Fruit fly (Drosophila melanogaster): ENCODE data around the gene CG17928.

The CG17928 gene

DNA sequence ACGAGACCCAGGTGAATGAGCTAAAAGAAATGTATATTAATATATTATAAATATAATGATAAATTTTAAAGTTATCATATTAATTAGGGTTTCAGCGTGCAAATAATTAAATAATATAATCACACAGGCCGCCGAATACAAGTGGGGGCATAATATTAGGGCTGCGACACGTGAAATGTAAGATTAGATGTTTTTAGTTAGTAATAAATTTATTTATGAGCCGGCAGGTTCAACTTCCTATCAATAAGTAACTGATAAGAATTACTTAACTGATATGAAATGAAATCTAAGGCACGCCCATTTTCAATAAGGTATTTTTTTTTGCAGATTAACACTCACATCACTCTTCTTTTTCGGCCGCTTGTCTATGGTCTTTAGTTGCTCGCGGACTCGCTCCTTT is 1.5 kb upstream of the CG17928 start:
- TF ChIP-seq usp (GFP tag; optimal IDR thresholded peaks at IDR 0.05) (no peak), CG8478 (optimal IDR thresholded peaks at IDR 0.05) (no peak), psq (optimal IDR thresholded peaks at IDR 0.05) (no peak), pan (optimal IDR thresholded peaks at IDR 0.05) (no peak), EcR (GFP tag; optimal IDR thresholded peaks at IDR 0.05) (no peak), Dll (optimal IDR thresholded peaks at IDR 0.05) (no peak)

DNA sequence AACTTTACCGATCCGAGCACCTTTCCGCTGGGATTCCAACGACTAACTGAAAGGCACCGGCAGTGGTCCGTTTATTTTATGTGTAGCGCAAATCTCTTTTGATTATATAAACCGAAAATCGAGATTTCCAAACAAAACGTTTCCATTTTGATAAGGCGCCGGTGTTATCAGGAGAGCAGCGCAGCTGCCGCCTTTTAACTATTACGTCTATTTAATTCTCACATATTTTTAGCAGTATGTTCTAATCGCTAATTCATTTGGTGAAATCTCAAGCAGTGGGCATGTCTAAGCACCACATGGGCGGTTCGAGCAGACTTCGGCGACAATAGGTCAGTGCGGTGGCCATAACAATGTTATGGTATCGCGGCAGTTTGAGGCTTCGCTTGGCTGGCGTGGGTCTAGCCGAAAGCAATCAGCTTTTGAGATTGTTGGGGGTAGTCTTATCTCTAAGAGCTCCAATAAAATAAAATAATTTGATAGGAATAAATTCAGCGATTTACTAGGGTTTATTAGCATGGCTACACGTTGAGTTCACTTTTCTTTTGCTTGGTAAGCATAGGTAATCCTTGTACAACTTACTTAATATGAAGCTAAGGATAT is 597 bp upstream of the CG17928 start, which contains the start of gene Cyt-b5-r:
TSS of gene Cyt-b5-r (minus strand) at position 51 of the 600 bp plus-strand sequence.
- TF ChIP-seq pan (optimal IDR thresholded peaks at IDR 0.05) (no peak), psq (optimal IDR thresholded peaks at IDR 0.05) (no peak), usp (GFP tag; optimal IDR thresholded peaks at IDR 0.05) (no peak), CG8478 (optimal IDR thresholded peaks at IDR 0.05) (no peak), EcR (GFP tag; optimal IDR thresholded peaks at IDR 0.05) (no peak), Dll (optimal IDR thresholded peaks at IDR 0.05) (no peak)

DNA sequence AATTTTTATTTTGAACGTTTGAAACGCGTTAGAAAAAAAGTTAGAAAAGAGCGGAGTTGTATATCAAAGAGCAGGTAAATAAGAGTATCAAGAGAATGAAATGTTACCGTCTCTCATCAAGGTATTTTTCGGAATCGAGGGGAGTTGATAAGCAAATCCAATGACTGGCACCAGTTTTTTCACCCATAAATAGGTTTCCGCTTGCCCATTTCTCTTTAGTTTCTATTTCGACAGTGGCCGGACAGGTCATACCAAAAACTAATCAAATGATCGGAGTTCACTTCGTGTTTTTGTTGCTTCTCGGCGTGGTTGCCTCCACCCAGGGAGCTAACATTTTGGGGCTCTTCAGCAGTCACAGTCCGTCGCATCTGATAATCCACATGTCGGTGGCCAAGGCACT is 2.6 kb downstream of the CG17928 start, which contains the start of gene Ugt37C2:
TSS of gene Ugt37C2 (plus strand) at position 242 of the 400 bp plus-strand sequence.
- no peak for TF ChIP-seq usp (GFP tag; optimal IDR thresholded peaks at IDR 0.05)
- TF ChIP-seq Dll (optimal IDR thresholded peaks at IDR 0.05) = no peak
- no peak for TF ChIP-seq pan (optimal IDR thresholded peaks at IDR 0.05)
- no peak for TF ChIP-seq EcR (GFP tag; optimal IDR thresholded peaks at IDR 0.05)
- no peak for TF ChIP-seq CG8478 (optimal IDR thresholded peaks at IDR 0.05)
- TF ChIP-seq psq (optimal IDR thresholded peaks at IDR 0.05) = no peak

DNA sequence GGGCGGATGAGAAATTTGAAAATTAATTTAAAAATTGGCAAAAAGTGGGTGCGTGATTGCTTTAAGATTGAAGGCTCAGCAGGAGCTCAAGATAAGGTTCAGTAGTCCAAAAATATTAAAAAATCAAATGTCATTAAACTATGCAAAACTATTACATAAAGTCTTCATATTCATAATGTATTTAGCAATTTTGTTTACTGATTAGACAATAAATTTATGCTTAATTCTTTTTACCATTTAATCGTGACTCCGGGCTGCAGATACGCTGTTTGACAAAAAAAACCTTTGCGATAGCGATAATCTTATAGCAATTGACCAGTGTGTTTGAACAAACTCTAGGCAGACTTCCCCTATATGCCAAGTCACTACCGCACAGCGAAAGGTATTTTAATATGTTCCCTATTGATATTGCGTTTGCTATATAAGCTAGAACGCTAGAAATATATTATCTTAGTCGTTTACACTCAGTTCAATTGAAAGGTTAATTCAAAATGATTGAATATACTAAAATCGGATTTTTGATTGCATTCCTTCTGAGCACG is 4.8 kb downstream of the CG17928 start, which contains the start of gene Ugt37E1:
TSS of gene Ugt37E1 (plus strand) at position 492 of the 542 bp plus-strand sequence.
- TF ChIP-seq pan (optimal IDR thresholded peaks at IDR 0.05) (no peak), usp (GFP tag; optimal IDR thresholded peaks at IDR 0.05) (no peak), EcR (GFP tag; optimal IDR thresholded peaks at IDR 0.05) (no peak), psq (optimal IDR thresholded peaks at IDR 0.05) (no peak), Dll (optimal IDR thresholded peaks at IDR 0.05) (no peak), CG8478 (optimal IDR thresholded peaks at IDR 0.05) (no peak)

DNA sequence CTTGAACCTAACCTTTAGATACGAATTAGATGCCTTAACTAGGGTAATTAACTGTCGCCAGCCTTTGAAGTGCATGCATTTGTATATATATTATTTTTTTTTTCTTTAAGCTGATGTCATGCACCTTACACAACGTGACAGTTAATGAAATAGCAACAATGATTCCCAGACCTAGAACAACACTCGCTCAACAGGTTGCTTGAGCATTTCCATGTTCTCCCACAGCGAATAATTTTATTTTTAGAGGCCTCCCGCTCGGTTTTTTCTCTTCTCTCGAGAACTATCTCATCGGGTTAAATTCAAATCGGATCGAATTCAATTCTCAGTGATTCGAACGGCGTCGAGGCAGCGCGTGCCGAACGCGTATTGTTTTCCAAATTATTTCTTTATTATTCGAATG is 7.3 kb downstream of the CG17928 start, which contains the start of gene Ugt37D1:
TSS of gene Ugt37D1 (plus strand) at position 321 of the 400 bp plus-strand sequence.
- TF ChIP-seq psq (optimal IDR thresholded peaks at IDR 0.05) (no peak), Dll (optimal IDR thresholded peaks at IDR 0.05) (no peak), usp (GFP tag; optimal IDR thresholded peaks at IDR 0.05) (no peak), pan (optimal IDR thresholded peaks at IDR 0.05) (no peak)

DNA sequence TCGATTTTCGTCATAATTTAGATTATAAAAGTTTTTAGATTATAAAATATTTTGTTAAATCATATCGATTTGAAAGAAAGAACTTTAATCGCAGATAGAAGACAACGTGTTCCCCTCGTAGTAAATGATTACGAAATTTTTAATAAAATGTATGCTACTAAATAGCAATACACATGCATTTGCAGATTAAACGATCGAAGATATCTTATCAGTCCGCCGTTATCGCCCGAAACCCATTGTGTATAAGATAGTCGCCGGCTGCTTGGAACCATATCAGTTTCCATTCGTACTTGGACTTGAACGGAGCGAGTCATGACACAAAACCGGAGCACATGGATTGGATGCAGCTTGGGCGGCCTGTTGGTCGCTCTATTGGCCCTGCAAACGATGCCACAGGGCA is 8.1 kb downstream of the CG17928 start:
- TF ChIP-seq Dll (optimal IDR thresholded peaks at IDR 0.05) (no peak), pan (optimal IDR thresholded peaks at IDR 0.05) (no peak), usp (GFP tag; optimal IDR thresholded peaks at IDR 0.05) (no peak), CG8478 (optimal IDR thresholded peaks at IDR 0.05) (no peak), EcR (GFP tag; optimal IDR thresholded peaks at IDR 0.05) (no peak), psq (optimal IDR thresholded peaks at IDR 0.05) (no peak)

DNA sequence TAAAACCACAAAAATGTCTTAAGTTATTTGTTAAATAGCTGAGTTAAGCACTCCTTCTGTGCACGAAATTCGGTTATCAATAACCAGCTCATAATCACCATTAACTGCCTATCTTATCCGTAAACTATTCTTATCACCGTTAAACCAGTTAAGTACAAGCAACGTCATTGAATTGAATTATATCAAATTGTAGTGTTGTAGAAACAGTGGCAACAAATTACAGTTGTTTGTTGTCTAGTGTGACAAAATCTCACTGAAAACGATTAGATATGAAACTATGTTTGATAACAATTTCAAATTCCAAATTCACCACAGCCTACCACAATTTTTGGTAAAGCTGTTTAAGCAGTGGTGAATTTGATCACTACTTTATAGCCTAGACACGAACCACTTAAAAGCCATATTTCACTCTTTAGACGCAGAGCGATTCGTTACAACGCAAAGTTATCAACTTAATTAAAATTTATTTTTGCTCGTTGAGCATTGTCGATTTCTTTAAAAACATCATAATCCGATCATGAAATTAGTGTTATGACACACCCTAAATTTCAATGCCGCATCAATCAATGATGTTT is 10.3 kb downstream of the CG17928 start:
- TF ChIP-seq EcR (GFP tag; optimal IDR thresholded peaks at IDR 0.05) (no peak), pan (optimal IDR thresholded peaks at IDR 0.05) (no peak), CG8478 (optimal IDR thresholded peaks at IDR 0.05) (no peak), Dll (optimal IDR thresholded peaks at IDR 0.05) (no peak), usp (GFP tag; optimal IDR thresholded peaks at IDR 0.05) (no peak), psq (optimal IDR thresholded peaks at IDR 0.05) (no peak)

DNA sequence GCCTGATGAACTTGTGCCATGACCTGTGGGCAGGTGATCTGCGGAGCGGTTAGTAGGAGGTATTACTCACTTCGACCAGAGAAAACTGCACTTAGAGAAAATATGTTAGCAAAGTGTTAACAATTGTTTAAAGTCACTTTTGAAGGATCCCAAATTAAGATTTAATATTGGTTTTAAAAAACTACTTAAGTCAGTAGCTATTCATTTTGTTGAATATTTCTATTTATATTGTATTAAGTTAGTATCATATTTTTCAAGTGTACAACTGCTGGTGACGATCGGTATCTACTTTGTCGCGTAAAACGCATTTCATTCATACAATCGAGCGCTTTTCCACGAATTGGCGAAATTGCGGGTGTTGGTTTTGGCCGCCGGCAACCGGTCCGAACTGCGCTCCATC is 12.3 kb downstream of the CG17928 start:
- no peak for TF ChIP-seq pan (optimal IDR thresholded peaks at IDR 0.05)
- TF ChIP-seq usp (GFP tag; optimal IDR thresholded peaks at IDR 0.05) = no peak
- no peak for TF ChIP-seq Dll (optimal IDR thresholded peaks at IDR 0.05)
- TF ChIP-seq CG8478 (optimal IDR thresholded peaks at IDR 0.05) = no peak
- TF ChIP-seq EcR (GFP tag; optimal IDR thresholded peaks at IDR 0.05) = no peak
- no peak for TF ChIP-seq psq (optimal IDR thresholded peaks at IDR 0.05)

DNA sequence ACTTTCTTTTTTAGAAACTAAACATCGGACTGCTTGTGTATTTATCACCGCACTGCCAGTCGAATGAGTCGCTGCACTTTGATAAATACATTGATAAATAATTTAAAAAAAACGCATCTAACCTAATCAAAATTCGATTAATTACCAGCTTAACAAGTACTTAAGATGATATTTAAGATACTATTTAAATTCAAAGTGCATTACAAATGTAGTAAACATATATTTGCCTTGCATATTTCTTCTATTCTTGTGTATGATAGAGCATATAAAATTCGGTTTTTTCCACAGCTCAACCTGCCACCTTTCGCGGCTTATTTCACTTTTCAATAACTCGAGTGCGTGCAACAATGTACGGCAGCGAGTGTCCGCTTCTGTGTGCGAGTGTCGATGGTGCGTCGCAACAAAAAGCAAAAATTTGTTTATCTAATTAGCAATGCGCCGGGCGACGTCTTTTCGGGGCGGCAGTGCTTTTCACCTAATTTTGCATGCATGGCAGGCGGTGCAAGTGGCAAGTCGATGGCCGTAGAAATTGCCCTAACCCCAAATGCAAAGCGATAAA is 13.1 kb downstream of the CG17928 start, which contains the start of gene CG13272:
TSS of gene CG13272 (plus strand) at position 509 of the 559 bp plus-strand sequence.
- TF ChIP-seq usp (GFP tag; optimal IDR thresholded peaks at IDR 0.05) (no peak), pan (optimal IDR thresholded peaks at IDR 0.05) (no peak), psq (optimal IDR thresholded peaks at IDR 0.05) (no peak), CG8478 (optimal IDR thresholded peaks at IDR 0.05) (no peak)

DNA sequence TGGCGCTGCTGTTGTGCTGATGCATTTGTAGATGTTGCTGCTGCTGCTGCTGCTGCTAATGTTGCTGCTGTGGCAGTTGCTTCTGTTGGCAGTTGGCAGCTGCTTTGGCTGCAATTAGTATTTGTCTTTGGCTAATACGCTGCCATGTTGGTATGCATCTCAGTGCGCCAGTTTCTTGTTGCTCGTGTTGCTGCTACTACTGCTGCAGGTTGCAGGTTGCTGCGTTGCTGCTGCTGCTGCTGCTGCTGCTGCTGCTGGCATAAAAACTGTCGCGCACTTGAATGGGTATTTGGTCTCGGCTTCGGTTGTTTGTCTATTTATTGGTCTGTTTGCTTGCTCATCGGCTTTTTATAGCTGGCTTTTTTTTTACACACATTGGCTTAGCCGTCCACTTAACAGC is 17.4 kb downstream of the CG17928 start:
- TF ChIP-seq pan (optimal IDR thresholded peaks at IDR 0.05) (no peak), Dll (optimal IDR thresholded peaks at IDR 0.05) (no peak), usp (GFP tag; optimal IDR thresholded peaks at IDR 0.05) (no peak), psq (optimal IDR thresholded peaks at IDR 0.05) (no peak), EcR (GFP tag; optimal IDR thresholded peaks at IDR 0.05) (no peak), CG8478 (optimal IDR thresholded peaks at IDR 0.05) (no peak)

DNA sequence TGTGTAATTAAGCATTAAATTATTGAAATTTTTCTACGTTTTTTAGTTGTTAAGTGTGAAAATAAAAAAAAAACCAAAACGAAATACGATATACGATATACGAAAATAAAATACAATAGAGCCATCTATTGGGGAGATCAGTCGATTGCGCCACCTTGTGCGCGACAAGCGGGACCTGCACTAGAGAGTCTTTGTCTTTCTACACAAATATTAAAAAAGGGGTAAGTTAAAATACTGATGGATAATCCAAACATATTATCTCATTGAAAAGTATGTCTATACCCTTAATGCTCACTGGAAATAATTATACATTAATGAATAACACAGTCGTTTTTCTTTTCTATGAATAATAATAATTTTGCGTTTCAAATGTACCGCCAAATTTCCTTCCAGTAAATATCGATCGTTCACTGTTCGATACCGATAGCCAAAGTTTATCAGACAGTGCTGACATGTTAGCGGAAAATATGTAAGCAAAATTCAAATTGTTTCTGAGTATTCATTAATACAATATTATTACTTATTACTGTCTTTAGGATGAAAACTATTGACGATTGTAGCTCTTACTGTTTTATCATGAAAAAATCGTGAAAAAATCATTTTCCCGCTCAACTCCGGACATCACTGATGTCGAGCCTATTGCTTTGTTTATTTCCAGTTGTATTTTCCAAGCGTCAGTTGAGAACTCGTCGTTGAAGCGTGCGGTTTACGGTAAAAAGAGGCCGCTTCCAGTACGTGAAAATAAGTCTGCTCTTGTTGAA is 24.8 kb downstream of the CG17928 start, which contains the start of gene mdy:
TSS of gene mdy (plus strand) at position 672 of the 761 bp plus-strand sequence.
- TF ChIP-seq pan (optimal IDR thresholded peaks at IDR 0.05) (no peak), CG8478 (optimal IDR thresholded peaks at IDR 0.05) (no peak)
